Fruit fly (Drosophila melanogaster) whole organism, embryonic: ENCODE measurements around the gene CG6951.
A peak's percentile ranks its signal among the peaks of the same experiment; 100 is the strongest.

Experiments used
- Atf3 ChIP-seq: fragments of 200-800 bp; sonication (Bioruptor generic); optimal IDR thresholded peaks from 3 replicates; lab custom pipeline; 2016; ENCODE audit warnings: missing biosample characterization, missing genetic modification characterization
- CG11085 ChIP-seq: fragments of 200-800 bp; sonication (Bioruptor generic); IDR thresholded peaks from 2 replicates; pipeline ENCODE4 v1.3.6; 2022; ENCODE audit warnings: missing biosample characterization, missing genetic modification characterization
- CG11247 ChIP-seq: fragments of 200-800 bp; sonication (Bioruptor generic); IDR thresholded peaks from 2 replicates; pipeline ENCODE4 v1.3.6; 2022; ENCODE audit warnings: missing biosample characterization, missing genetic modification characterization
- CG12071 ChIP-seq: fragments of 200-800 bp; sonication (Bioruptor generic); optimal IDR thresholded peaks from 3 replicates; lab custom pipeline; 2018; ENCODE audit warnings: missing biosample characterization, mild to moderate bottlenecking, missing genetic modification characterization
- CG12769 ChIP-seq: fragments of 200-800 bp; sonication (Bioruptor generic); optimal IDR thresholded peaks from 2 replicates; lab custom pipeline; 2019; ENCODE audit warnings: missing biosample characterization, mild to moderate bottlenecking, missing genetic modification characterization, moderate library complexity
- CG12942 ChIP-seq: fragments of 200-800 bp; sonication (Bioruptor generic); optimal IDR thresholded peaks from 3 replicates; lab custom pipeline; 2016; ENCODE audit warnings: missing biosample characterization, missing genetic modification characterization
- CG14014 ChIP-seq: fragments of 200-800 bp; sonication (Bioruptor generic); IDR thresholded peaks from 2 replicates; pipeline ENCODE4 v1.3.6; 2022; ENCODE audit warnings: missing biosample characterization, missing genetic modification characterization
- CG16815 ChIP-seq: fragments of 200-800 bp; sonication (Bioruptor generic); optimal IDR thresholded peaks from 3 replicates; lab custom pipeline; 2017; ENCODE audit warnings: missing biosample characterization, mild to moderate bottlenecking, missing genetic modification characterization
- CG17568 ChIP-seq: fragments of 200-800 bp; sonication (Bioruptor generic); optimal IDR thresholded peaks from 2 replicates; lab custom pipeline; 2018; ENCODE audit warnings: missing biosample characterization, mild to moderate bottlenecking, missing genetic modification characterization, moderate library complexity
- CG17802 ChIP-seq: fragments of 200-800 bp; sonication (Bioruptor generic); optimal IDR thresholded peaks from 2 replicates; lab custom pipeline; 2018; ENCODE audit warnings: missing biosample characterization, mild to moderate bottlenecking, missing genetic modification characterization, moderate library complexity
- CG30431 ChIP-seq: fragments of 200-800 bp; sonication (Bioruptor generic); optimal IDR thresholded peaks from 2 replicates; lab custom pipeline; 2017; ENCODE audit warnings: missing biosample characterization, missing genetic modification characterization
- CG32767 ChIP-seq: fragments of 200-800 bp; sonication (Bioruptor generic); IDR thresholded peaks from 2 replicates; pipeline ENCODE4 v1.3.6; 2022; ENCODE audit warnings: missing biosample characterization, missing genetic modification characterization
- CG4424 ChIP-seq: fragments of 200-800 bp; sonication (Bioruptor generic); optimal IDR thresholded peaks from 3 replicates; lab custom pipeline; 2016; ENCODE audit warnings: missing biosample characterization, missing genetic modification characterization
- CG6175 ChIP-seq: fragments of 200-800 bp; sonication (Bioruptor generic); IDR thresholded peaks from 3 replicates; pipeline ENCODE4 v1.3.6; 2022; ENCODE audit warnings: missing biosample characterization, missing genetic modification characterization
- CG6254 ChIP-seq: fragments of 200-800 bp; sonication (Bioruptor generic); optimal IDR thresholded peaks from 3 replicates; lab custom pipeline; 2017; ENCODE audit warnings: mild to moderate bottlenecking, missing biosample characterization, missing genetic modification reagents, missing genetic modification characterization
- CG6654 ChIP-seq: fragments of 200-800 bp; sonication (Bioruptor generic); optimal IDR thresholded peaks from 2 replicates; lab custom pipeline; 2017; ENCODE audit warnings: missing biosample characterization, mild to moderate bottlenecking, missing genetic modification characterization
- CG7271 ChIP-seq: fragments of 200-800 bp; sonication (Bioruptor generic); optimal IDR thresholded peaks from 2 replicates; lab custom pipeline; 2018; ENCODE audit warnings: missing biosample characterization, mild to moderate bottlenecking, missing genetic modification characterization, moderate library complexity
- CG8388 ChIP-seq: fragments of 200-800 bp; sonication (Bioruptor generic); optimal IDR thresholded peaks from 2 replicates; lab custom pipeline; 2019; ENCODE audit warnings: missing biosample characterization, mild to moderate bottlenecking, missing genetic modification characterization, moderate library complexity
- CG8765 ChIP-seq: fragments of 200-800 bp; sonication (Bioruptor generic); IDR thresholded peaks from 2 replicates; pipeline ENCODE4 v1.3.6; 2022; ENCODE audit warnings: missing biosample characterization, missing genetic modification characterization
- CG9817 ChIP-seq: fragments of 200-800 bp; sonication (Bioruptor generic); optimal IDR thresholded peaks from 2 replicates; lab custom pipeline; 2018; ENCODE audit warnings: missing biosample characterization, mild to moderate bottlenecking, missing genetic modification characterization, moderate library complexity
- CG9932 ChIP-seq: fragments of 200-800 bp; sonication (Bioruptor generic); IDR thresholded peaks from 2 replicates; pipeline ENCODE4 v1.3.6; 2022; ENCODE audit warnings: missing biosample characterization, missing genetic modification characterization
- CHES-1-like ChIP-seq: fragments of 200-800 bp; sonication (Bioruptor generic); optimal IDR thresholded peaks from 2 replicates; lab custom pipeline; 2016; ENCODE audit warnings: missing biosample characterization, missing genetic modification characterization
- CTCF ChIP-seq: fragments of 200-800 bp; sonication (Bioruptor generic); optimal IDR thresholded peaks from 2 replicates; lab custom pipeline; 2017; ENCODE audit warnings: missing biosample characterization, mild to moderate bottlenecking, missing genetic modification characterization, moderate library complexity
- Chrac-16 ChIP-seq: fragments of 200-800 bp; sonication (Bioruptor generic); optimal IDR thresholded peaks from 3 replicates; lab custom pipeline; 2016; ENCODE audit warnings: missing biosample characterization, missing genetic modification characterization
- CoRest ChIP-seq: fragments of 200-800 bp; sonication (Bioruptor generic); optimal IDR thresholded peaks from 3 replicates; lab custom pipeline; 2018; ENCODE audit warnings: missing biosample characterization, mild to moderate bottlenecking, missing genetic modification characterization, moderate library complexity
- Dek ChIP-seq: fragments of 200-800 bp; sonication (Bioruptor generic); optimal IDR thresholded peaks from 3 replicates; lab custom pipeline; 2019; ENCODE audit warnings: missing biosample characterization, mild to moderate bottlenecking, missing genetic modification characterization, moderate library complexity
- Elba2 ChIP-seq: fragments of 200-800 bp; sonication (Bioruptor generic); optimal IDR thresholded peaks from 3 replicates; lab custom pipeline; 2016; ENCODE audit warnings: missing biosample characterization, missing genetic modification characterization
- Fer2 ChIP-seq: fragments of 200-800 bp; sonication (Bioruptor generic); optimal IDR thresholded peaks from 2 replicates; lab custom pipeline; 2018; ENCODE audit warnings: missing biosample characterization, mild to moderate bottlenecking, missing genetic modification characterization, moderate library complexity
- Pdp1 ChIP-seq, 2 experiments: fragments of 200-800 bp; sonication (Bioruptor generic); optimal IDR thresholded peaks; 3 replicates each; lab custom pipeline; 2016; ENCODE audit warnings: missing biosample characterization in 2 of 2, missing genetic modification characterization in 2 of 2, mild to moderate bottlenecking in 1 of 2, moderate library complexity in 1 of 2
- Scr ChIP-seq: fragments of 200-800 bp; sonication (Bioruptor generic); IDR thresholded peaks from 2 replicates; pipeline ENCODE4 v1.3.6; 2022; ENCODE audit warnings: missing biosample characterization, missing genetic modification characterization; ENCODE audit not compliant: partially characterized antibody
- cg ChIP-seq: fragments of 200-800 bp; sonication (Bioruptor generic); optimal IDR thresholded peaks from 3 replicates; lab custom pipeline; 2019; ENCODE audit warnings: missing biosample characterization, mild to moderate bottlenecking, missing genetic modification characterization, moderate library complexity
- crp ChIP-seq, 2 experiments: fragments of 200-800 bp; sonication (Bioruptor generic); optimal IDR thresholded peaks; 2 replicates in 1 of 2; 3 replicates in 1 of 2; lab custom pipeline; 2017; ENCODE audit warnings: missing biosample characterization in 2 of 2, missing genetic modification characterization in 2 of 2, mild to moderate bottlenecking in 1 of 2, moderate library complexity in 1 of 2
- eyg ChIP-seq: fragments of 200-800 bp; sonication (Bioruptor generic); optimal IDR thresholded peaks from 3 replicates; lab custom pipeline; 2016; ENCODE audit warnings: missing biosample characterization, missing genetic modification characterization
- gcm ChIP-seq: fragments of 200-800 bp; sonication (Bioruptor generic); optimal IDR thresholded peaks from 2 replicates; lab custom pipeline; 2019; ENCODE audit warnings: missing biosample characterization, mild to moderate bottlenecking, missing genetic modification characterization, moderate library complexity
- gsb ChIP-seq: fragments of 200-800 bp; sonication (Bioruptor generic); IDR thresholded peaks from 2 replicates; pipeline ENCODE4 v1.3.6; 2022; ENCODE audit warnings: missing biosample characterization, missing genetic modification characterization
- gt ChIP-seq: fragments of 200-800 bp; sonication (Bioruptor generic); IDR thresholded peaks from 2 replicates; pipeline ENCODE4 v1.3.6; 2022; ENCODE audit warnings: missing biosample characterization, missing genetic modification characterization
- kah ChIP-seq: fragments of 200-800 bp; sonication (Bioruptor generic); optimal IDR thresholded peaks from 2 replicates; lab custom pipeline; 2018; ENCODE audit warnings: missing biosample characterization, mild to moderate bottlenecking, missing genetic modification characterization
- kni ChIP-seq: fragments of 200-800 bp; sonication (Bioruptor generic); optimal IDR thresholded peaks from 3 replicates; lab custom pipeline; 2017; ENCODE audit warnings: mild to moderate bottlenecking, missing biosample characterization, missing genetic modification reagents, missing genetic modification characterization
- mirr ChIP-seq: fragments of 200-800 bp; sonication (Bioruptor generic); optimal IDR thresholded peaks from 3 replicates; lab custom pipeline; 2018; ENCODE audit warnings: missing biosample characterization, mild to moderate bottlenecking, missing genetic modification characterization
- mld ChIP-seq: fragments of 200-800 bp; sonication (Bioruptor generic); IDR thresholded peaks from 3 replicates; pipeline ENCODE4 v1.3.6; 2022; ENCODE audit warnings: missing biosample characterization, missing genetic modification characterization; ENCODE audit not compliant: partially characterized antibody
- prd ChIP-seq, 3 experiments: fragments of >200 bp in 2 of 3; fragments of 200-800 bp in 1 of 3; sonication (Bioruptor generic) in 1 of 3; optimal IDR thresholded peaks in 2 of 3; IDR thresholded peaks in 1 of 3; 2 replicates in 2 of 3; 3 replicates in 1 of 3; pipeline versions ENCODE4 v1.3.6 to Lab custom; 2017 to 2022; ENCODE audit warnings: missing biosample characterization in 1 of 3, missing genetic modification characterization in 1 of 3
- run ChIP-seq: fragments of 200-800 bp; sonication (Bioruptor generic); optimal IDR thresholded peaks from 3 replicates; lab custom pipeline; 2018; ENCODE audit warnings: missing biosample characterization, mild to moderate bottlenecking, missing genetic modification characterization
- sens-2 ChIP-seq: fragments of 200-800 bp; sonication (Bioruptor generic); IDR thresholded peaks from 2 replicates; pipeline ENCODE4 v1.3.6; 2022; ENCODE audit warnings: missing biosample characterization, missing genetic modification characterization
- shn ChIP-seq: fragments of 200-800 bp; sonication (Bioruptor generic); optimal IDR thresholded peaks from 3 replicates; lab custom pipeline; 2016; ENCODE audit warnings: missing biosample characterization, missing genetic modification characterization
- so ChIP-seq: fragments of 200-800 bp; sonication (Bioruptor generic); IDR thresholded peaks from 3 replicates; pipeline ENCODE4 v1.3.6; 2022; ENCODE audit warnings: missing biosample characterization, missing genetic modification characterization
- toy ChIP-seq: fragments of 200-800 bp; sonication (Bioruptor generic); IDR thresholded peaks from 2 replicates; pipeline ENCODE4 v1.3.6; 2022; ENCODE audit warnings: missing biosample characterization, missing genetic modification characterization
- trem ChIP-seq: fragments of 200-800 bp; optimal IDR thresholded peaks from 3 replicates; lab custom pipeline; 2019; ENCODE audit warnings: missing biosample characterization, mild to moderate bottlenecking, missing genetic modification characterization, moderate library complexity
- zen2 ChIP-seq: fragments of 200-800 bp; sonication (Bioruptor generic); IDR thresholded peaks from 3 replicates; pipeline ENCODE4 v1.3.6; 2022; ENCODE audit warnings: missing biosample characterization, missing genetic modification characterization; ENCODE audit not compliant: partially characterized antibody
- zfh2 ChIP-seq: fragments of 200-800 bp; sonication (Bioruptor generic); optimal IDR thresholded peaks from 2 replicates; lab custom pipeline; 2016; ENCODE audit warnings: missing biosample characterization, missing genetic modification characterization

Gene CG6951

dm6 chr3L:20247513-20248173 lies 6.6 kb downstream of the CG6951 start, which contains the start of gene rdgC (continued):
- peak; percentile 89 for TF ChIP-seq CG6175 (GFP tag; lab: Robert Waterston, UW)
- peak; percentile 89 for TF ChIP-seq Atf3
- peak; percentile 94 for TF ChIP-seq CoRest (tag; lab: Kevin White, UChicago)
- TF ChIP-seq so (GFP tag; lab: Robert Waterston, UW), result peak; percentile 96
- peak; percentile 99 for TF ChIP-seq CG12769 (tag; lab: Kevin White, UChicago)
- TF ChIP-seq crp (GFP tag; optimal IDR thresholded peaks at IDR 0.05; lab: Kevin White, UChicago), result peak in 1 of 2 experiments; percentile 70
- TF ChIP-seq CG16815, result peak; percentile 81
- peak; percentile 92 for TF ChIP-seq toy (GFP tag; lab: Robert Waterston, UW)
- peak; percentile 94 for TF ChIP-seq CG11247 (GFP tag; lab: Robert Waterston, UW)
- TF ChIP-seq CG6254 (GFP tag; lab: Kevin White, UChicago), result peak; percentile 85
- TF ChIP-seq Chrac-16 (GFP tag; lab: Kevin White, UChicago), result peak; percentile 90
- TF ChIP-seq CHES-1-like (GFP tag; lab: Kevin White, UChicago), result peak; percentile 94
- TF ChIP-seq CTCF (GFP tag; lab: Kevin White, UChicago), result peak; percentile 62
- peak; percentile 95 for TF ChIP-seq CG14014
- peak; percentile 60 for TF ChIP-seq gt
- no peak for TF ChIP-seq cg (GFP tag; lab: Kevin White, UChicago)
- TF ChIP-seq Dek, result peak; percentile 94
- TF ChIP-seq zfh2 (GFP tag; lab: Kevin White, UChicago), result peak; percentile 93
- peak; percentile 77 for TF ChIP-seq CG30431 (GFP tag; lab: Kevin White, UChicago)
- no peak for TF ChIP-seq Scr
- TF ChIP-seq CG6654, result peak; percentile 75
- peak; percentile 93 for TF ChIP-seq gcm
- peak; percentile 90 for TF ChIP-seq CG11085 (GFP tag; lab: Robert Waterston, UW)
- TF ChIP-seq CG8388, result peak; percentile 92
- TF ChIP-seq CG9817 (tag; lab: Kevin White, UChicago), result peak; percentile 91
- peak; percentile 93 for TF ChIP-seq run (tag; lab: Kevin White, UChicago)
- peak; percentile 62; the same call in 1 of the 2 replicates for TF ChIP-seq CG8765 (GFP tag; lab: Robert Waterston, UW)
- no peak for TF ChIP-seq zen2 (GFP tag; lab: Robert Waterston, UW)
- TF ChIP-seq CG12942 (GFP tag; lab: Kevin White, UChicago), result peak; percentile 93
- no peak for TF ChIP-seq prd (optimal IDR thresholded peaks at IDR 0.05; lab: Kevin White, UChicago)
- TF ChIP-seq prd (GFP tag; IDR thresholded peaks at IDR 0.05; lab: Robert Waterston, UW), result peak; percentile 97
- peak; percentile 92 to 96 for TF ChIP-seq Pdp1 (GFP tag; optimal IDR thresholded peaks at IDR 0.05; lab: Kevin White, UChicago)
- peak; percentile 89 for TF ChIP-seq trem (tag; lab: Kevin White, UChicago)
- TF ChIP-seq sens-2, result peak; percentile 88
- peak; percentile 89 for TF ChIP-seq CG9932 (GFP tag; lab: Robert Waterston, UW)
- TF ChIP-seq gsb (GFP tag; lab: Robert Waterston, UW), result peak; percentile 93
- TF ChIP-seq Fer2 (tag; lab: Kevin White, UChicago), result peak; percentile 83
- peak; percentile 98 for TF ChIP-seq CG12071 (GFP tag; lab: Kevin White, UChicago)
- TF ChIP-seq CG4424 (GFP tag; lab: Kevin White, UChicago), result peak; percentile 94
- TF ChIP-seq CG17568 (GFP tag; lab: Kevin White, UChicago), result peak; percentile 94
- peak; percentile 87 for TF ChIP-seq kah (GFP tag; lab: Kevin White, UChicago)
- TF ChIP-seq CG17802 (tag; lab: Kevin White, UChicago), result peak; percentile 85
- peak; percentile 15 for TF ChIP-seq Elba2
- peak; percentile 95 for TF ChIP-seq CG32767 (GFP tag; lab: Robert Waterston, UW)
- TF ChIP-seq mirr (GFP tag; lab: Kevin White, UChicago), result peak; percentile 93
- no peak for TF ChIP-seq mld (GFP tag; lab: Robert Waterston, UW)
- no peak for TF ChIP-seq kni (GFP tag; lab: Kevin White, UChicago)
- peak; percentile 63 for TF ChIP-seq CG7271 (tag; lab: Kevin White, UChicago)
- peak; percentile 90 for TF ChIP-seq shn (GFP tag; lab: Kevin White, UChicago)
- peak; percentile 95 for TF ChIP-seq eyg
